Fruit fly (Drosophila melanogaster) whole organism, adult: ENCODE measurements around the gene CG2991.

Experiments
- CG11617 ChIP-seq: fragments of 200-800 bp; sonication (Bioruptor generic); optimal IDR thresholded peaks from 2 replicates; lab custom pipeline; 2017; ENCODE audit warnings: mild to moderate bottlenecking, missing biosample characterization, missing genetic modification reagents, missing genetic modification characterization
- CG14711 ChIP-seq: fragments of 200-800 bp; sonication (Bioruptor generic); optimal IDR thresholded peaks from 2 replicates; lab custom pipeline; 2018; ENCODE audit warnings: missing biosample characterization, mild to moderate bottlenecking, missing genetic modification characterization, moderate library complexity
- CG33017 ChIP-seq: fragments of 200-800 bp; sonication (Bioruptor generic); optimal IDR thresholded peaks from 2 replicates; lab custom pipeline; 2018; ENCODE audit warnings: missing biosample characterization, mild to moderate bottlenecking, missing genetic modification characterization, moderate library complexity
- CG5204 ChIP-seq: fragments of 200-800 bp; sonication (Bioruptor generic); optimal IDR thresholded peaks from 2 replicates; lab custom pipeline; 2016; ENCODE audit warnings: missing biosample characterization, missing genetic modification characterization
- CG7101 ChIP-seq: fragments of 200-800 bp; sonication (Bioruptor generic); optimal IDR thresholded peaks from 2 replicates; lab custom pipeline; 2018; ENCODE audit warnings: missing biosample characterization, mild to moderate bottlenecking, missing genetic modification characterization, moderate library complexity
- Hr96 ChIP-seq: fragments of 200-800 bp; sonication (Bioruptor generic); optimal IDR thresholded peaks from 2 replicates; lab custom pipeline; 2016; ENCODE audit warnings: missing biosample characterization, missing genetic modification characterization
- Mnt ChIP-seq: fragments of 200-800 bp; sonication (Bioruptor generic); optimal IDR thresholded peaks from 2 replicates; lab custom pipeline; 2016; ENCODE audit warnings: missing biosample characterization, mild to moderate bottlenecking, missing genetic modification characterization
- bab1 ChIP-seq: fragments of 200-800 bp; sonication (Bioruptor generic); optimal IDR thresholded peaks from 3 replicates; lab custom pipeline; 2019; ENCODE audit warnings: missing biosample characterization, mild to moderate bottlenecking, missing genetic modification characterization, moderate library complexity
- cic ChIP-seq: fragments of 200-800 bp; sonication (Bioruptor generic); optimal IDR thresholded peaks from 2 replicates; lab custom pipeline; 2017; ENCODE audit warnings: missing biosample characterization, mild to moderate bottlenecking, missing genetic modification characterization, moderate library complexity
- cnc ChIP-seq, 2 experiments: fragments of >200 bp; optimal IDR thresholded peaks; 2 replicates each; lab custom pipeline; 2017
- kay ChIP-seq: fragments of 200-800 bp; sonication (Bioruptor generic); peaks from one replicate; lab custom pipeline; 2016; ENCODE audit warnings: missing biosample characterization, missing genetic modification characterization, borderline replicate concordance

- no peak for TF ChIP-seq CG11617 (GFP tag; lab: Kevin White, UChicago)
- TF ChIP-seq CG7101 (tag; lab: Kevin White, UChicago), result no peak
- no peak for TF ChIP-seq CG14711
- no peak for TF ChIP-seq kay
- TF ChIP-seq CG33017 (tag; lab: Kevin White, UChicago), result peak; percentile 20
- no peak for TF ChIP-seq Hr96 (GFP tag; lab: Kevin White, UChicago)
- no peak for TF ChIP-seq cic
- TF ChIP-seq cnc (optimal IDR thresholded peaks at IDR 0.05; lab: Kevin White, UChicago), result no peak
- TF ChIP-seq Mnt (GFP tag; lab: Kevin White, UChicago), result no peak
- TF ChIP-seq CG5204 (GFP tag; lab: Kevin White, UChicago), result no peak
- no peak for TF ChIP-seq bab1
Measured at dm6 chr2L:2874185-2874541, 17.2 kb downstream of the CG2991 start, which contains the start of gene Ifrd1.
